Worm (Caenorhabditis elegans) whole organism, mixed stage, embryonic: ENCODE data around the gene rab-14.

Experiments used
- M03D4.4 ChIP-seq: sonication (generic microtip); optimal IDR thresholded peaks from 2 replicates; lab custom pipeline; 2017; ENCODE audit warnings: mild to moderate bottlenecking, missing genetic modification characterization, missing compliant biosample characterization
- drap-1 ChIP-seq: fragments of 200-800 bp; sonication (Bioruptor generic); optimal IDR thresholded peaks from 3 replicates; lab custom pipeline; 2018; ENCODE audit warnings: mild to moderate bottlenecking, missing genetic modification characterization, missing compliant biosample characterization
- elt-1 ChIP-seq: sonication (generic microtip); optimal IDR thresholded peaks from 2 replicates; lab custom pipeline; 2017; ENCODE audit warnings: missing genetic modification characterization, mild to moderate bottlenecking, missing compliant biosample characterization, antibody characterized with exemption, moderate library complexity, borderline replicate concordance; ENCODE audit not compliant: insufficient read depth
- mep-1 ChIP-seq: fragments of 150-350 bp; optimal IDR thresholded peaks from 2 replicates; lab custom pipeline; 2017; ENCODE audit warnings: missing biosample characterization, missing genetic modification reagents, missing genetic modification characterization, inconsistent platforms
- pha-4 ChIP-seq: fragments of 150-350 bp; optimal IDR thresholded peaks from 2 replicates; lab custom pipeline; 2018; ENCODE audit warnings: missing biosample characterization, missing genetic modification reagents, missing genetic modification characterization
- snpc-4 ChIP-seq: fragments of 150-350 bp; optimal IDR thresholded peaks from 2 replicates; lab custom pipeline; 2014; ENCODE audit warnings: missing biosample characterization, missing genetic modification characterization
- sptf-1 ChIP-seq: sonication (generic microtip); optimal IDR thresholded peaks from 2 replicates; lab custom pipeline; 2017; ENCODE audit warnings: mild to moderate bottlenecking, missing genetic modification characterization, moderate library complexity, missing compliant biosample characterization

- TF ChIP-seq elt-1 (tag; lab: Kevin White, UChicago) = no peak
- TF ChIP-seq pha-4 = no peak
- no peak for TF ChIP-seq mep-1
- no peak for TF ChIP-seq snpc-4 (tag; lab: Kevin White, UChicago)
- TF ChIP-seq M03D4.4 (tag; lab: Kevin White, UChicago) = no peak
- TF ChIP-seq sptf-1 (tag; lab: Kevin White, UChicago) = no peak
- TF ChIP-seq drap-1 = no peak
These were observed 14.6 kb upstream of the rab-14 start for ce11 chrX:15621001-15621400.
